Fruit fly (Drosophila melanogaster) whole organism, adult: ENCODE data around the gene CG4390.

Experiments used
- CG33017 ChIP-seq: fragments of 200-800 bp; sonication (Bioruptor generic); optimal IDR thresholded peaks from 2 replicates; lab custom pipeline; 2018; ENCODE audit warnings: missing biosample characterization, mild to moderate bottlenecking, missing genetic modification characterization, moderate library complexity
- CG5204 ChIP-seq: fragments of 200-800 bp; sonication (Bioruptor generic); optimal IDR thresholded peaks from 2 replicates; lab custom pipeline; 2016; ENCODE audit warnings: missing biosample characterization, missing genetic modification characterization
- Clk ChIP-seq: fragments of 200-800 bp; sonication (Bioruptor generic); optimal IDR thresholded peaks from 2 replicates; lab custom pipeline; 2017; ENCODE audit warnings: missing biosample characterization, missing genetic modification characterization
- Crg-1 ChIP-seq: fragments of 200-800 bp; sonication (Bioruptor generic); optimal IDR thresholded peaks from 2 replicates; lab custom pipeline; 2016; ENCODE audit warnings: missing biosample characterization, missing genetic modification characterization
- cnc ChIP-seq, 2 experiments: fragments of >200 bp; optimal IDR thresholded peaks; 2 replicates each; lab custom pipeline; 2017
- kay ChIP-seq: fragments of 200-800 bp; sonication (Bioruptor generic); peaks from one replicate; lab custom pipeline; 2016; ENCODE audit warnings: missing biosample characterization, missing genetic modification characterization, borderline replicate concordance
- toe ChIP-seq: fragments of 200-800 bp; sonication (Bioruptor generic); optimal IDR thresholded peaks from 2 replicates; lab custom pipeline; 2016; ENCODE audit warnings: missing biosample characterization, missing genetic modification characterization

DNA sequence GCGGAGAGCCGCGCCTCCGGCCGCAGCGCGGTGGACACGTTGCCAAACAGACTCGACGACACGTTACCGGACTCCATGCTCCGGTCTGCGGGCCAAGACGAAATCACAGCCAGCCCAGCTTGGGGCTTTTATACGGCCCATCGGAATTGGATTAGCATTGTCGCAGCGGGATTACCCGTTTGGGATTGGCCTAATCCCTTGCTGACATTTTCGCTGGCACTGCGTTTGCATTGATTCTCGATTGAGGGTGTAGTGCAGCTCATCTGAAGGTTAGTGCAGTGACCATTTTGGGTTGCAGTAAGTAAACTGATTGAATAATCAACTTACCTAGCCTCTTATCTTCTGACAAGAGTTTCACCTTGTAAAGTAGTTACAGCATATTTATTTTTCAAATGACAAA lies 22.8 kb upstream of the CG4390 start, which contains the start of gene Rh3:
- TF ChIP-seq Clk (GFP tag; lab: Kevin White, UChicago) (no peak), CG5204 (no peak), Crg-1 (no peak), toe (GFP tag; lab: Kevin White, UChicago) (no peak), CG33017 (tag; lab: Kevin White, UChicago) (no peak), kay (GFP tag; lab: Kevin White, UChicago) (no peak), cnc (optimal IDR thresholded peaks at IDR 0.05; lab: Kevin White, UChicago) (no peak)
